Worm (Caenorhabditis elegans): ENCODE measurements around the gene srj-37.

srj-37 gene

ce11 chrV:631832-632231 lies 6.6 kb upstream of the srj-37 start:
- TF ChIP-seq F13H6.1 (tag; optimal IDR thresholded peaks at IDR 0.05) = no peak
- TF ChIP-seq K09A11.1 (tag; optimal IDR thresholded peaks at IDR 0.05; ENCODE audit: insufficient read depth) = no peak
- no peak for TF ChIP-seq ceh-2 (tag; optimal IDR thresholded peaks at IDR 0.05)
- TF ChIP-seq zip-5 (tag; optimal IDR thresholded peaks at IDR 0.05) = no peak
- TF ChIP-seq tbx-7 (tag; optimal IDR thresholded peaks at IDR 0.05) = no peak
- TF ChIP-seq nhr-11 (tag; optimal IDR thresholded peaks at IDR 0.05) = no peak
- TF ChIP-seq Y22D7AL.16 (tag; optimal IDR thresholded peaks at IDR 0.05) = no peak
- no peak for TF ChIP-seq nhr-232 (tag; optimal IDR thresholded peaks at IDR 0.05)
- TF ChIP-seq ceh-18 (tag; optimal IDR thresholded peaks at IDR 0.05) = no peak

ce11 chrV:634855-635254 lies 3.6 kb upstream of the srj-37 start, which contains the start of gene F48G7.10:
F48G7.10 (minus strand) TSS chrV:634955.
- TF ChIP-seq ceh-9 (tag; optimal IDR thresholded peaks at IDR 0.05) (no peak), ceh-22 (tag; optimal IDR thresholded peaks at IDR 0.05) (no peak), sdc-2 (tag; optimal IDR thresholded peaks at IDR 0.05) (no peak), ahr-1 (tag; optimal IDR thresholded peaks at IDR 0.05) (no peak), fkh-10 (GFP tag; optimal IDR thresholded peaks at IDR 0.05) (no peak), mec-3 (tag; optimal IDR thresholded peaks at IDR 0.05; ENCODE audit: borderline replicate concordance) (no peak), K09A11.1 (tag; optimal IDR thresholded peaks at IDR 0.05; ENCODE audit: insufficient read depth) (no peak), ceh-48 (tag; optimal IDR thresholded peaks at IDR 0.05) (no peak), lim-6 (tag; optimal IDR thresholded peaks at IDR 0.05) (no peak)

- TF ChIP-seq hlh-30 (tag; optimal IDR thresholded peaks at IDR 0.05; ENCODE audit: insufficient read depth) (peak; percentile 28), F13H6.1 (tag; optimal IDR thresholded peaks at IDR 0.05) (no peak), pha-2 (tag; optimal IDR thresholded peaks at IDR 0.05) (no peak)
Measured at ce11 chrV:635630-636029, 2.8 kb upstream of the srj-37 start.

- no peak for TF ChIP-seq dmd-4 (tag; optimal IDR thresholded peaks at IDR 0.05; ENCODE audit: borderline replicate concordance)
- TF ChIP-seq ceh-48 (tag; optimal IDR thresholded peaks at IDR 0.05) = no peak
- no peak for TF ChIP-seq hlh-13 (GFP tag; optimal IDR thresholded peaks at IDR 0.05)
- TF ChIP-seq lin-11 (tag; optimal IDR thresholded peaks at IDR 0.05) = no peak
- no peak for TF ChIP-seq ceh-6 (GFP tag; optimal IDR thresholded peaks at IDR 0.05)
- TF ChIP-seq unc-42 (tag; optimal IDR thresholded peaks at IDR 0.05) = no peak
- no peak for TF ChIP-seq sox-4 (tag; optimal IDR thresholded peaks at IDR 0.05)
- no peak for TF ChIP-seq ttx-3 (tag; optimal IDR thresholded peaks at IDR 0.05)
- no peak for TF ChIP-seq zip-5 (tag; optimal IDR thresholded peaks at IDR 0.05)
- TF ChIP-seq C38D4.7 (GFP tag; optimal IDR thresholded peaks at IDR 0.05) = no peak
- TF ChIP-seq ceh-45 (GFP tag; IDR thresholded peaks at IDR 0.05) = no peak
- no peak for TF ChIP-seq ets-4 (tag; optimal IDR thresholded peaks at IDR 0.05)
- no peak for TF ChIP-seq pat-9 (tag; optimal IDR thresholded peaks at IDR 0.05)
- TF ChIP-seq lim-6 (tag; optimal IDR thresholded peaks at IDR 0.05) = no peak
Measured at ce11 chrV:636281-636680, 2.1 kb upstream of the srj-37 start, which contains the start of gene pals-31. pals-31 (plus strand) TSS chrV:636581.

- TF ChIP-seq ceh-30 (tag; optimal IDR thresholded peaks at IDR 0.05) (no peak), nfya-1 (tag; optimal IDR thresholded peaks at IDR 0.05) (peak; percentile 18), hlh-30 (tag; optimal IDR thresholded peaks at IDR 0.05; ENCODE audit: insufficient read depth) (peak; percentile 29)
Measured at ce11 chrV:642750-643149, 4.3 kb downstream of the srj-37 start, which contains the start of gene nhr-190. nhr-190 (minus strand) TSS chrV:642924.

- TF ChIP-seq ama-1 (optimal IDR thresholded peaks at IDR 0.05) = no peak
- TF ChIP-seq gmeb-2 (tag; optimal IDR thresholded peaks at IDR 0.05) = no peak
- no peak for TF ChIP-seq K02D7.2 (tag; optimal IDR thresholded peaks at IDR 0.05)
- no peak for TF ChIP-seq C38D4.7 (GFP tag; optimal IDR thresholded peaks at IDR 0.05)
- no peak for TF ChIP-seq hlh-13 (GFP tag; optimal IDR thresholded peaks at IDR 0.05)
- no peak for TF ChIP-seq ceh-30 (tag; optimal IDR thresholded peaks at IDR 0.05)
- no peak for TF ChIP-seq pha-2 (tag; optimal IDR thresholded peaks at IDR 0.05)
- TF ChIP-seq elt-4 (tag; optimal IDR thresholded peaks at IDR 0.05) = no peak
- no peak for TF ChIP-seq lin-11 (tag; optimal IDR thresholded peaks at IDR 0.05)
- no peak for TF ChIP-seq unc-86 (tag; optimal IDR thresholded peaks at IDR 0.05)
- TF ChIP-seq ceh-45 (GFP tag; IDR thresholded peaks at IDR 0.05) = no peak
- no peak for TF ChIP-seq dmd-4 (tag; optimal IDR thresholded peaks at IDR 0.05; ENCODE audit: borderline replicate concordance)
- TF ChIP-seq F13H6.1 (tag; optimal IDR thresholded peaks at IDR 0.05) = no peak
- TF ChIP-seq ceh-14 (tag; optimal IDR thresholded peaks at IDR 0.05) = no peak
- no peak for TF ChIP-seq tbx-2 (tag; optimal IDR thresholded peaks at IDR 0.05)
- TF ChIP-seq lim-6 (tag; optimal IDR thresholded peaks at IDR 0.05) = no peak
- no peak for TF ChIP-seq pag-3 (tag; optimal IDR thresholded peaks at IDR 0.05; ENCODE audit: borderline replicate concordance)
- no peak for TF ChIP-seq T23F11.4 (GFP tag; optimal IDR thresholded peaks at IDR 0.05)
Measured at ce11 chrV:646129-646528, 7.7 kb downstream of the srj-37 start, which contains the start of gene F48G7.12. F48G7.12 (minus strand) TSS chrV:646229.

Measured in whole organism, late embryonic.